Fruit fly (Drosophila melanogaster) whole organism, embryonic: ENCODE results near the gene rin.

Experiments used
- B-H2 ChIP-seq: fragments of 200-800 bp; sonication (Bioruptor generic); optimal IDR thresholded peaks from 2 replicates; lab custom pipeline; 2018; ENCODE audit warnings: missing biosample characterization, mild to moderate bottlenecking, missing genetic modification characterization
- CG10321 ChIP-seq: fragments of 200-800 bp; sonication (Bioruptor generic); IDR thresholded peaks from 2 replicates; pipeline ENCODE4 v1.3.6; 2022; ENCODE audit warnings: missing biosample characterization, missing genetic modification characterization
- CG11696 ChIP-seq: fragments of 200-800 bp; sonication (Bioruptor generic); IDR thresholded peaks from 2 replicates; pipeline ENCODE4 v1.3.6; 2022; ENCODE audit warnings: missing biosample characterization, missing genetic modification characterization
- CG12391 ChIP-seq: fragments of 200-800 bp; sonication (Bioruptor generic); optimal IDR thresholded peaks from 3 replicates; lab custom pipeline; 2018; ENCODE audit warnings: missing biosample characterization, mild to moderate bottlenecking, missing genetic modification characterization, moderate library complexity
- CG13894 ChIP-seq: fragments of 200-800 bp; sonication (Bioruptor generic); optimal IDR thresholded peaks from 3 replicates; lab custom pipeline; 2018; ENCODE audit warnings: missing biosample characterization, mild to moderate bottlenecking, missing genetic modification characterization, moderate library complexity
- CG1602 ChIP-seq: fragments of 200-800 bp; sonication (Bioruptor generic); optimal IDR thresholded peaks from 3 replicates; lab custom pipeline; 2016; ENCODE audit warnings: missing biosample characterization, missing genetic modification characterization
- CG1603 ChIP-seq: fragments of 200-800 bp; sonication (Bioruptor generic); optimal IDR thresholded peaks from 2 replicates; lab custom pipeline; 2019; ENCODE audit warnings: missing biosample characterization, mild to moderate bottlenecking, missing genetic modification characterization, moderate library complexity
- CG17385 ChIP-seq: fragments of 200-800 bp; sonication (Bioruptor generic); optimal IDR thresholded peaks from 3 replicates; lab custom pipeline; 2018; ENCODE audit warnings: missing biosample characterization, mild to moderate bottlenecking, missing genetic modification characterization
- CG18011 ChIP-seq: fragments of 200-800 bp; sonication (Bioruptor generic); optimal IDR thresholded peaks from 2 replicates; lab custom pipeline; 2017; ENCODE audit warnings: missing biosample characterization, missing genetic modification characterization, mild to moderate bottlenecking, moderate library complexity, missing genotype
- CG1832 ChIP-seq: fragments of 200-800 bp; sonication (Bioruptor generic); optimal IDR thresholded peaks from 2 replicates; lab custom pipeline; 2017; ENCODE audit warnings: missing biosample characterization, mild to moderate bottlenecking, missing genetic modification characterization, inconsistent platforms
- CG18599 ChIP-seq: fragments of 200-800 bp; sonication (Bioruptor generic); optimal IDR thresholded peaks from 3 replicates; lab custom pipeline; 2017; ENCODE audit warnings: missing biosample characterization, missing genetic modification characterization, mild to moderate bottlenecking, moderate library complexity, missing genetic modification reagents
- CG2875 ChIP-seq: fragments of 200-800 bp; sonication (Bioruptor generic); optimal IDR thresholded peaks from 2 replicates; lab custom pipeline; 2017; ENCODE audit warnings: missing biosample characterization, mild to moderate bottlenecking, missing genetic modification characterization, missing genetic modification reagents
- CG3065 ChIP-seq: fragments of 200-800 bp; sonication (Bioruptor generic); optimal IDR thresholded peaks from 2 replicates; lab custom pipeline; 2016; ENCODE audit warnings: missing biosample characterization, missing genetic modification characterization
- CG3163 ChIP-seq: fragments of 200-800 bp; sonication (Bioruptor generic); optimal IDR thresholded peaks from 3 replicates; lab custom pipeline; 2016; ENCODE audit warnings: missing biosample characterization, missing genetic modification characterization
- CG32772 ChIP-seq: fragments of 200-800 bp; sonication (Bioruptor generic); IDR thresholded peaks from 2 replicates; pipeline ENCODE4 v1.3.6; 2022; ENCODE audit warnings: missing biosample characterization, missing genetic modification characterization
- CG3281 ChIP-seq: fragments of 200-800 bp; sonication (Bioruptor generic); optimal IDR thresholded peaks from 3 replicates; lab custom pipeline; 2017; ENCODE audit warnings: missing biosample characterization, mild to moderate bottlenecking, missing genetic modification characterization
- CG33213 ChIP-seq: fragments of 200-800 bp; sonication (Bioruptor generic); optimal IDR thresholded peaks from 3 replicates; lab custom pipeline; 2016; ENCODE audit warnings: missing biosample characterization, missing genetic modification characterization
- CkIIα-i1 ChIP-seq: fragments of 200-800 bp; sonication (Bioruptor generic); IDR thresholded peaks from 2 replicates; pipeline ENCODE4 v1.3.6; 2022; ENCODE audit warnings: missing biosample characterization, missing genetic modification characterization
- ERR ChIP-seq: fragments of 200-800 bp; sonication (Bioruptor generic); optimal IDR thresholded peaks from 2 replicates; lab custom pipeline; 2016; ENCODE audit warnings: missing biosample characterization, missing genetic modification characterization
- Fer2 ChIP-seq: fragments of 200-800 bp; sonication (Bioruptor generic); optimal IDR thresholded peaks from 2 replicates; lab custom pipeline; 2018; ENCODE audit warnings: missing biosample characterization, mild to moderate bottlenecking, missing genetic modification characterization, moderate library complexity
- GATAe ChIP-seq: fragments of 200-800 bp; sonication (Bioruptor generic); conservative IDR thresholded peaks from 2 replicates; pipeline ENCODE4 v1.3.6; 2022; ENCODE audit warnings: missing biosample characterization, missing genetic modification characterization
- Gsc ChIP-seq: fragments of 200-800 bp; sonication (Bioruptor generic); IDR thresholded peaks from 2 replicates; pipeline ENCODE4 v1.3.6; 2022; ENCODE audit warnings: missing biosample characterization, missing genetic modification characterization
- H15 ChIP-seq: fragments of 200-800 bp; sonication (Bioruptor generic); IDR thresholded peaks from 3 replicates; pipeline ENCODE4 v1.3.6; 2022; ENCODE audit warnings: missing biosample characterization, missing genetic modification characterization
- H2.0 ChIP-seq: fragments of 200-800 bp; sonication (Bioruptor generic); IDR thresholded peaks from 2 replicates; pipeline ENCODE4 v1.3.6; 2022; ENCODE audit warnings: missing biosample characterization, missing genetic modification characterization
- Hsf ChIP-seq: fragments of 200-800 bp; sonication (Bioruptor generic); optimal IDR thresholded peaks from 3 replicates; lab custom pipeline; 2016; ENCODE audit warnings: missing biosample characterization, missing genetic modification characterization
- Lpt ChIP-seq: fragments of >200 bp; optimal IDR thresholded peaks from 2 replicates; lab custom pipeline; 2018; ENCODE audit warnings: missing biosample characterization, missing genetic modification characterization
- Meics ChIP-seq: fragments of 200-800 bp; sonication (Bioruptor generic); optimal IDR thresholded peaks from 2 replicates; lab custom pipeline; 2017; ENCODE audit warnings: missing biosample characterization, mild to moderate bottlenecking, missing genetic modification characterization
- Mes4 ChIP-seq: fragments of 200-800 bp; sonication (Bioruptor generic); optimal IDR thresholded peaks from 2 replicates; lab custom pipeline; 2016; ENCODE audit warnings: missing biosample characterization, missing genetic modification characterization
- NFAT ChIP-seq: fragments of 200-800 bp; sonication (Bioruptor generic); IDR thresholded peaks from 2 replicates; pipeline ENCODE4 v1.3.6; 2022; ENCODE audit warnings: missing biosample characterization, missing genetic modification characterization
- Nf-YB ChIP-seq: fragments of 200-800 bp; sonication (Bioruptor generic); optimal IDR thresholded peaks from 3 replicates; lab custom pipeline; 2019; ENCODE audit warnings: missing biosample characterization, mild to moderate bottlenecking, missing genetic modification characterization, moderate library complexity
- Ravus ChIP-seq: fragments of 200-800 bp; sonication (Bioruptor generic); IDR thresholded peaks from 2 replicates; pipeline ENCODE4 v1.3.6; 2022; ENCODE audit warnings: missing biosample characterization, missing genetic modification characterization
- cato ChIP-seq: fragments of 200-800 bp; sonication (Bioruptor generic); optimal IDR thresholded peaks from 2 replicates; lab custom pipeline; 2016; ENCODE audit warnings: missing biosample characterization, missing genetic modification characterization, borderline replicate concordance
- caup ChIP-seq: fragments of 200-800 bp; sonication (Bioruptor generic); optimal IDR thresholded peaks from 3 replicates; lab custom pipeline; 2017; ENCODE audit warnings: missing biosample characterization, mild to moderate bottlenecking, missing genetic modification characterization, moderate library complexity; ENCODE audit not compliant: severe bottlenecking
- chinmo ChIP-seq: fragments of 200-800 bp; sonication (Bioruptor generic); IDR thresholded peaks from 4 replicates; pipeline ENCODE4 v1.3.6; 2022; ENCODE audit warnings: missing biosample characterization, missing genetic modification characterization; ENCODE audit not compliant: partially characterized antibody
- croc ChIP-seq: fragments of 200-800 bp; sonication (Bioruptor generic); conservative IDR thresholded peaks from 3 replicates; pipeline ENCODE4 v1.3.6; 2022; ENCODE audit warnings: missing biosample characterization, missing genetic modification characterization
- gfzf ChIP-seq: fragments of 200-800 bp; sonication (Bioruptor generic); optimal IDR thresholded peaks from 2 replicates; lab custom pipeline; 2016; ENCODE audit warnings: missing biosample characterization, mild to moderate bottlenecking, missing genetic modification characterization, moderate library complexity
- gsb ChIP-seq: fragments of 200-800 bp; sonication (Bioruptor generic); IDR thresholded peaks from 2 replicates; pipeline ENCODE4 v1.3.6; 2022; ENCODE audit warnings: missing biosample characterization, missing genetic modification characterization
- hb ChIP-seq: fragments of 200-800 bp; sonication (Bioruptor generic); IDR thresholded peaks from 3 replicates; pipeline ENCODE4 v1.3.6; 2022; ENCODE audit warnings: missing biosample characterization, missing genetic modification characterization; ENCODE audit not compliant: partially characterized antibody
- hbn ChIP-seq: fragments of 200-800 bp; sonication (Bioruptor generic); IDR thresholded peaks from 2 replicates; pipeline ENCODE4 v1.3.6; 2022; ENCODE audit warnings: missing biosample characterization, missing genetic modification characterization; ENCODE audit not compliant: partially characterized antibody
- her ChIP-seq: fragments of 200-800 bp; sonication (Bioruptor generic); optimal IDR thresholded peaks from 2 replicates; lab custom pipeline; 2016; ENCODE audit warnings: missing biosample characterization, missing genetic modification characterization
- knrl ChIP-seq: fragments of 200-800 bp; sonication (Bioruptor generic); IDR thresholded peaks from 3 replicates; pipeline ENCODE4 v1.3.6; 2022; ENCODE audit warnings: missing biosample characterization, missing genetic modification characterization; ENCODE audit not compliant: partially characterized antibody
- mam ChIP-seq: fragments of 200-800 bp; sonication (Bioruptor generic); optimal IDR thresholded peaks from 3 replicates; lab custom pipeline; 2016; ENCODE audit warnings: missing biosample characterization, missing genetic modification characterization
- pan ChIP-seq, 4 experiments: fragments of >200 bp in 3 of 4; fragments of 200-800 bp in 1 of 4; sonication (Bioruptor generic) in 1 of 4; optimal IDR thresholded peaks in 3 of 4; IDR thresholded peaks in 1 of 4; 2 replicates each; pipeline versions ENCODE4 v1.3.6 to Lab custom; 2017 to 2022; ENCODE audit warnings: missing biosample characterization in 2 of 4, missing genetic modification characterization in 2 of 4, mixed read lengths in 1 of 4
- pita ChIP-seq: fragments of 200-800 bp; sonication (Bioruptor generic); optimal IDR thresholded peaks from 2 replicates; lab custom pipeline; 2017; ENCODE audit warnings: missing biosample characterization, mild to moderate bottlenecking, missing genetic modification characterization
- row ChIP-seq: fragments of 200-800 bp; sonication (Bioruptor generic); IDR thresholded peaks from 3 replicates; pipeline ENCODE4 v1.3.6; 2022; ENCODE audit warnings: missing biosample characterization, missing genetic modification characterization
- sd ChIP-seq: fragments of 200-800 bp; sonication (Bioruptor generic); optimal IDR thresholded peaks from 3 replicates; lab custom pipeline; 2018; ENCODE audit warnings: missing biosample characterization, mild to moderate bottlenecking, missing genetic modification characterization, moderate library complexity
- so ChIP-seq: fragments of 200-800 bp; sonication (Bioruptor generic); IDR thresholded peaks from 3 replicates; pipeline ENCODE4 v1.3.6; 2022; ENCODE audit warnings: missing biosample characterization, missing genetic modification characterization
- tup ChIP-seq: fragments of 200-800 bp; sonication (Bioruptor generic); optimal IDR thresholded peaks from 2 replicates; lab custom pipeline; 2016; ENCODE audit warnings: missing biosample characterization, mild to moderate bottlenecking, missing genetic modification characterization, moderate library complexity
- yki ChIP-seq: fragments of >200 bp; optimal IDR thresholded peaks from 3 replicates; lab custom pipeline; 2018
- zfh2 ChIP-seq: fragments of 200-800 bp; sonication (Bioruptor generic); optimal IDR thresholded peaks from 2 replicates; lab custom pipeline; 2016; ENCODE audit warnings: missing biosample characterization, missing genetic modification characterization

Gene rin

DNA sequence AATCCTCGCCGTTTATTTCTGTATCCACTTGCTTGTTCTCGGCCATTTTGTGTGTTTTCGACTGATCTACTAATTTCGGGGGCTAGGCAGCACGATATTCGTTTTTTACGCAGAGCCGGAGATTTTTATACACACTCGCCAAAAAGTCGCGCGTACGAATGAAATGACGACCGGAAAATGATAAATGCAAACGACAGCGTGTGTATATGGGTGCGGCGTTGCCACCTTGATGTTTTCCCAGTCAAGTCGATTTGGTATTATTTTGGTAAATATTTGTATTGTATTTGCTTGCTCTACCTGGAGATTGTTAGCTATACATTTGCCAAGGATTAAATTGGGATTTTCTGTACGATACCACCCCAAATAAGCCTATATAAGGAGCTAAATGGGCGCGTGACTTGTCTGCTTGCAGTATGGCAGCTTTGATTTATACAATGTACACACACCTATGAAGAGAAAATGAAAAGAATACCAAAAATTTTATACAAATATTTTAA lies 882 bp upstream of the rin start, which contains the start of gene sqd (continued):
- TF ChIP-seq Gsc (GFP tag; lab: Robert Waterston, UW) (no peak), gsb (GFP tag; lab: Robert Waterston, UW) (no peak), B-H2 (GFP tag; lab: Kevin White, UChicago) (peak; percentile 51), H2.0 (GFP tag; lab: Robert Waterston, UW) (no peak), hbn (no peak), so (GFP tag; lab: Robert Waterston, UW) (no peak), CkIIα-i1 (GFP tag; lab: Robert Waterston, UW) (no peak), CG1832 (no peak), Nf-YB (GFP tag; lab: Kevin White, UChicago) (no peak), H15 (GFP tag; lab: Robert Waterston, UW) (no peak), Ravus (no peak), cato (GFP tag; lab: Kevin White, UChicago) (peak; percentile 34), CG13894 (no peak), Meics (GFP tag; lab: Kevin White, UChicago) (peak; percentile 68), CG3281 (GFP tag; lab: Kevin White, UChicago) (peak; percentile 72), CG11696 (GFP tag; lab: Robert Waterston, UW) (no peak), CG1603 (tag; lab: Kevin White, UChicago) (peak; percentile 83), CG17385 (GFP tag; lab: Kevin White, UChicago) (peak; percentile 43), GATAe (GFP tag; lab: Robert Waterston, UW) (no peak), her (peak; percentile 35), caup (GFP tag; lab: Kevin White, UChicago) (peak; percentile 61), CG3065 (no peak), CG18011 (GFP tag; lab: Kevin White, UChicago) (peak; percentile 58), mam (GFP tag; lab: Kevin White, UChicago) (peak; percentile 45), CG33213 (GFP tag; lab: Kevin White, UChicago) (peak; percentile 60), gfzf (GFP tag; lab: Kevin White, UChicago) (peak; percentile 56), CG12391 (peak; percentile 29), croc (GFP tag; lab: Robert Waterston, UW) (no peak), knrl (GFP tag; lab: Robert Waterston, UW) (no peak), CG3163 (GFP tag; lab: Kevin White, UChicago) (no peak), tup (GFP tag; lab: Kevin White, UChicago) (no peak), Mes4 (GFP tag; lab: Kevin White, UChicago) (peak; percentile 62), pita (GFP tag; lab: Kevin White, UChicago) (no peak), Hsf (GFP tag; lab: Kevin White, UChicago) (peak; percentile 32), yki (lab: Kevin White, UChicago) (no peak), Fer2 (tag; lab: Kevin White, UChicago) (peak; percentile 43), chinmo (GFP tag; lab: Robert Waterston, UW) (no peak), CG2875 (no peak), sd (tag; lab: Kevin White, UChicago) (no peak), CG10321 (GFP tag; lab: Robert Waterston, UW) (0 out of 2 replicates have a peak, but pooled peaks have one; percentile 16), CG18599 (GFP tag; lab: Kevin White, UChicago) (peak; percentile 62), CG1602 (no peak), hb (no peak), row (GFP tag; lab: Robert Waterston, UW) (peak; percentile 75), ERR (GFP tag; lab: Kevin White, UChicago) (no peak), zfh2 (GFP tag; lab: Kevin White, UChicago) (peak; percentile 20), pan (optimal IDR thresholded peaks at IDR 0.05; lab: Kevin White, UChicago) (no peak), pan (GFP tag; optimal IDR thresholded peaks at IDR 0.05 in 1 of 2, IDR thresholded peaks at IDR 0.05 in 1 of 2) (peak in 1 of 2 experiments; percentile 14), CG32772 (GFP tag; lab: Robert Waterston, UW) (no peak), Lpt (no peak), NFAT (no peak)
